Fruit fly (Drosophila melanogaster) whole organism, prepupa: ENCODE measurements around the gene CG33523.

Experiments
- CG10631 ChIP-seq: fragments of 200-800 bp; sonication (Bioruptor generic); optimal IDR thresholded peaks from 2 replicates; lab custom pipeline; 2016; ENCODE audit warnings: missing biosample characterization, missing genetic modification characterization
- CG10669 ChIP-seq: fragments of 200-800 bp; sonication (Bioruptor generic); optimal IDR thresholded peaks from 3 replicates; lab custom pipeline; 2018; ENCODE audit warnings: missing biosample characterization, mild to moderate bottlenecking, missing genetic modification characterization, moderate library complexity
- CG15336 ChIP-seq: fragments of 200-800 bp; sonication (Bioruptor generic); IDR thresholded peaks from 2 replicates; pipeline ENCODE4 v1.3.6; 2022; ENCODE audit warnings: missing biosample characterization, missing genetic modification characterization
- CG1621 ChIP-seq: fragments of 200-800 bp; sonication (Bioruptor generic); optimal IDR thresholded peaks from 3 replicates; lab custom pipeline; 2018; ENCODE audit warnings: missing biosample characterization, mild to moderate bottlenecking, missing genetic modification characterization
- CG16779 ChIP-seq: fragments of 200-800 bp; sonication (Bioruptor generic); optimal IDR thresholded peaks from 3 replicates; lab custom pipeline; 2017; ENCODE audit warnings: missing biosample characterization, mild to moderate bottlenecking, missing genetic modification characterization
- CG32006 ChIP-seq: fragments of 200-800 bp; sonication (Bioruptor generic); optimal IDR thresholded peaks from 3 replicates; lab custom pipeline; 2017; ENCODE audit warnings: missing biosample characterization, mild to moderate bottlenecking, missing genetic modification characterization
- CG34406 ChIP-seq: fragments of 200-800 bp; sonication (Bioruptor generic); optimal IDR thresholded peaks from 3 replicates; lab custom pipeline; 2016; ENCODE audit warnings: missing biosample characterization, missing genetic modification characterization
- CG3919 ChIP-seq: fragments of 200-800 bp; sonication (Bioruptor generic); optimal IDR thresholded peaks from 3 replicates; lab custom pipeline; 2016; ENCODE audit warnings: missing biosample characterization, missing genetic modification characterization
- CG6163 ChIP-seq: fragments of 200-800 bp; sonication (Bioruptor generic); IDR thresholded peaks from 3 replicates; pipeline ENCODE4 v1.3.6; 2022; ENCODE audit warnings: missing biosample characterization, missing genetic modification characterization
- CG6276 ChIP-seq: fragments of 200-800 bp; sonication (Bioruptor generic); optimal IDR thresholded peaks from 2 replicates; lab custom pipeline; 2017; ENCODE audit warnings: missing biosample characterization, mild to moderate bottlenecking, missing genetic modification characterization
- CG6792 ChIP-seq: fragments of 200-800 bp; sonication (Bioruptor generic); optimal IDR thresholded peaks from 3 replicates; lab custom pipeline; 2016; ENCODE audit warnings: missing biosample characterization, missing genetic modification characterization
- CG6808 ChIP-seq: fragments of 200-800 bp; sonication (Bioruptor generic); optimal IDR thresholded peaks from 3 replicates; lab custom pipeline; 2017; ENCODE audit warnings: missing biosample characterization, missing genetic modification characterization, mild to moderate bottlenecking, moderate library complexity, missing genetic modification reagents
- CG6854 ChIP-seq: fragments of 200-800 bp; sonication (Bioruptor generic); optimal IDR thresholded peaks from 2 replicates; lab custom pipeline; 2017; ENCODE audit warnings: missing biosample characterization, mild to moderate bottlenecking, missing genetic modification characterization
- CG7368 ChIP-seq: fragments of 200-800 bp; sonication (Bioruptor generic); optimal IDR thresholded peaks from 3 replicates; lab custom pipeline; 2016; ENCODE audit warnings: missing biosample characterization, missing genetic modification characterization
- CG8632 ChIP-seq: fragments of 200-800 bp; sonication (Bioruptor generic); optimal IDR thresholded peaks from 3 replicates; lab custom pipeline; 2016; ENCODE audit warnings: missing biosample characterization, missing genetic modification characterization
- CG9139 ChIP-seq: fragments of 200-800 bp; sonication (Bioruptor generic); optimal IDR thresholded peaks from 3 replicates; lab custom pipeline; 2017; ENCODE audit warnings: missing biosample characterization, mild to moderate bottlenecking, missing genetic modification characterization
- Eip75B ChIP-seq: fragments of 200-800 bp; sonication (Bioruptor generic); optimal IDR thresholded peaks from 3 replicates; lab custom pipeline; 2016; ENCODE audit warnings: missing biosample characterization, missing genetic modification characterization
- Eip78C ChIP-seq: fragments of 200-800 bp; sonication (Bioruptor generic); peaks from one replicate; lab custom pipeline; 2016; ENCODE audit warnings: missing biosample characterization, missing genetic modification characterization
- Ets21C ChIP-seq: fragments of 200-800 bp; sonication (Bioruptor generic); optimal IDR thresholded peaks from 3 replicates; lab custom pipeline; 2016; ENCODE audit warnings: missing biosample characterization, missing genetic modification characterization
- Ets96B ChIP-seq: fragments of 200-800 bp; optimal IDR thresholded peaks from 2 replicates; lab custom pipeline; 2019; ENCODE audit warnings: missing biosample characterization, mild to moderate bottlenecking, missing genetic modification characterization, moderate library complexity
- Gug ChIP-seq: fragments of 200-800 bp; sonication (Bioruptor generic); IDR thresholded peaks from 2 replicates; pipeline ENCODE4 v1.3.6; 2022; ENCODE audit warnings: missing biosample characterization, missing genetic modification characterization
- Hr38 ChIP-seq: sonication (Bioruptor generic); optimal IDR thresholded peaks from 2 replicates; lab custom pipeline; 2016; ENCODE audit warnings: missing biosample characterization, missing genetic modification characterization
- Hr39 ChIP-seq: fragments of 200-800 bp; sonication (Bioruptor generic); optimal IDR thresholded peaks from 2 replicates; lab custom pipeline; 2016; ENCODE audit warnings: missing biosample characterization, missing genetic modification characterization
- Hr4 ChIP-seq: fragments of 200-800 bp; sonication (Bioruptor generic); optimal IDR thresholded peaks from 3 replicates; lab custom pipeline; 2016; ENCODE audit warnings: missing biosample characterization, missing genetic modification characterization
- OdsH ChIP-seq: fragments of 200-800 bp; sonication (Bioruptor generic); optimal IDR thresholded peaks from 3 replicates; lab custom pipeline; 2016; ENCODE audit warnings: missing biosample characterization, missing genetic modification characterization
- Sox15 ChIP-seq: fragments of 200-800 bp; sonication (Bioruptor generic); optimal IDR thresholded peaks from 3 replicates; lab custom pipeline; 2016; ENCODE audit warnings: missing biosample characterization, missing genetic modification characterization
- acj6 ChIP-seq: fragments of 200-800 bp; sonication (Bioruptor generic); optimal IDR thresholded peaks from 3 replicates; lab custom pipeline; 2016; ENCODE audit warnings: missing biosample characterization, missing genetic modification characterization
- dsx ChIP-seq: fragments of 200-800 bp; optimal IDR thresholded peaks from 3 replicates; lab custom pipeline; 2019; ENCODE audit warnings: missing biosample characterization, mild to moderate bottlenecking, missing genetic modification characterization, moderate library complexity; ENCODE audit not compliant: poor library complexity, severe bottlenecking
- fd59A ChIP-seq: fragments of 200-800 bp; sonication (Bioruptor generic); optimal IDR thresholded peaks from 2 replicates; lab custom pipeline; 2017; ENCODE audit warnings: missing biosample characterization, mild to moderate bottlenecking, missing genetic modification characterization, missing genetic modification reagents
- fd85E ChIP-seq: fragments of 200-800 bp; sonication (Bioruptor generic); optimal IDR thresholded peaks from 3 replicates; lab custom pipeline; 2016; ENCODE audit warnings: missing biosample characterization, missing genetic modification characterization
- net ChIP-seq: fragments of 200-800 bp; sonication (Bioruptor generic); optimal IDR thresholded peaks from 3 replicates; lab custom pipeline; 2016; ENCODE audit warnings: missing biosample characterization, missing genetic modification characterization
- salr ChIP-seq, 2 experiments: fragments of 200-800 bp; sonication (Bioruptor generic); optimal IDR thresholded peaks; 3 replicates each; lab custom pipeline; 2016 to 2018; ENCODE audit warnings: missing biosample characterization in 2 of 2, missing genetic modification characterization in 2 of 2, mild to moderate bottlenecking in 1 of 2
- spab ChIP-seq: fragments of 200-800 bp; sonication (Bioruptor generic); optimal IDR thresholded peaks from 2 replicates; lab custom pipeline; 2017; ENCODE audit warnings: missing biosample characterization, mild to moderate bottlenecking, missing genetic modification characterization, missing genetic modification reagents
- svp ChIP-seq: fragments of 200-800 bp; sonication (Bioruptor generic); peaks from one replicate; lab custom pipeline; 2016; ENCODE audit warnings: missing biosample characterization, missing genetic modification characterization
- topi ChIP-seq: fragments of 200-800 bp; sonication (Bioruptor generic); optimal IDR thresholded peaks from 3 replicates; lab custom pipeline; 2016; ENCODE audit warnings: missing biosample characterization, missing genetic modification characterization
- vri ChIP-seq: fragments of 200-800 bp; sonication (Bioruptor generic); optimal IDR thresholded peaks from 3 replicates; lab custom pipeline; 2016; ENCODE audit warnings: missing biosample characterization, mild to moderate bottlenecking, missing genetic modification characterization

CG33523 gene

dm6 chr3L:5926015-5926988, 2.6 kb downstream of the CG33523 start (continued):
- TF ChIP-seq CG10669 (GFP tag; lab: Kevin White, UChicago) (no peak), CG8632 (no peak), Ets21C (GFP tag; lab: Kevin White, UChicago) (no peak), CG16779 (tag; lab: Kevin White, UChicago) (peak; percentile 29), CG3919 (GFP tag; lab: Kevin White, UChicago) (peak; percentile 58), net (peak; percentile 11), CG6808 (GFP tag; lab: Kevin White, UChicago) (no peak), CG10631 (GFP tag; lab: Kevin White, UChicago) (peak; percentile 6), Gug (GFP tag; lab: Robert Waterston, UW) (no peak), svp (GFP tag; lab: Kevin White, UChicago) (peak; percentile 82), vri (GFP tag; lab: Kevin White, UChicago) (peak; percentile 54), Hr38 (no peak), CG9139 (GFP tag; lab: Kevin White, UChicago) (peak; percentile 0), spab (GFP tag; lab: Kevin White, UChicago) (no peak), acj6 (GFP tag; lab: Kevin White, UChicago) (peak; percentile 22), Hr4 (GFP tag; lab: Kevin White, UChicago) (peak; percentile 48), fd59A (no peak), fd85E (GFP tag; lab: Kevin White, UChicago) (no peak), Eip75B (GFP tag; lab: Kevin White, UChicago) (peak; percentile 1), CG6792 (GFP tag; lab: Kevin White, UChicago) (no peak), salr (GFP tag; optimal IDR thresholded peaks at IDR 0.05; lab: Kevin White, UChicago) (no peak), Hr39 (GFP tag; lab: Kevin White, UChicago) (peak; percentile 25), CG6276 (peak; percentile 14), Ets96B (tag; lab: Kevin White, UChicago) (no peak), CG15336 (GFP tag; lab: Robert Waterston, UW) (peak; percentile 37; the same call in 1 of the 2 replicates), dsx (GFP tag; lab: Kevin White, UChicago) (peak; percentile 14), CG6854 (GFP tag; lab: Kevin White, UChicago) (peak; percentile 57), CG34406 (GFP tag; lab: Kevin White, UChicago) (no peak), CG7368 (GFP tag; lab: Kevin White, UChicago) (no peak), CG32006 (GFP tag; lab: Kevin White, UChicago) (peak; percentile 22), Sox15 (GFP tag; lab: Kevin White, UChicago) (no peak), CG6163 (GFP tag; lab: Robert Waterston, UW) (peak; percentile 54; the same call in 2 of the 3 replicates)

- TF ChIP-seq fd85E (GFP tag; lab: Kevin White, UChicago), result no peak
- TF ChIP-seq topi (GFP tag; lab: Kevin White, UChicago), result peak; percentile 8
- TF ChIP-seq OdsH (GFP tag; lab: Kevin White, UChicago), result no peak
- TF ChIP-seq CG1621 (tag; lab: Kevin White, UChicago), result peak; percentile 65
- TF ChIP-seq CG16779 (tag; lab: Kevin White, UChicago), result no peak
- peak; percentile 81 for TF ChIP-seq Eip78C
- TF ChIP-seq CG32006 (GFP tag; lab: Kevin White, UChicago), result no peak
- TF ChIP-seq svp (GFP tag; lab: Kevin White, UChicago), result peak; percentile 64
- no peak for TF ChIP-seq CG6854 (GFP tag; lab: Kevin White, UChicago)
Observed at dm6 chr3L:5927536-5927935, 3.9 kb downstream of the CG33523 start.
